Worm (Caenorhabditis elegans) whole organism, young adult: ENCODE data around the gene tig-2.

ENCODE experiments used
- F49E8.2 ChIP-seq: sonication (generic microtip); optimal IDR thresholded peaks from 3 replicates; lab custom pipeline; 2017; ENCODE audit warnings: missing genetic modification characterization, mild to moderate bottlenecking, missing compliant biosample characterization, antibody characterized with exemption, moderate library complexity; ENCODE audit not compliant: insufficient read depth
- F55B11.4 ChIP-seq: sonication (generic microtip); optimal IDR thresholded peaks from 2 replicates; lab custom pipeline; 2016; ENCODE audit warnings: missing compliant biosample characterization, missing genetic modification characterization, borderline replicate concordance; ENCODE audit not compliant: insufficient read depth
- K11D2.4 ChIP-seq: fragments of 200-800 bp; sonication (Bioruptor generic); IDR thresholded peaks from 2 replicates; pipeline ENCODE4 v1.3.6; 2022; ENCODE audit warnings: missing genetic modification reagents, missing genetic modification characterization, missing compliant biosample characterization
- T07F8.4 ChIP-seq: sonication (generic microtip); optimal IDR thresholded peaks from 2 replicates; lab custom pipeline; 2016; ENCODE audit warnings: mild to moderate bottlenecking, missing genetic modification characterization, moderate library complexity, missing compliant biosample characterization
- Y53F4B.3 ChIP-seq: fragments of 200-800 bp; sonication (Bioruptor generic); IDR thresholded peaks from 2 replicates; pipeline ENCODE4 v1.3.6; 2022; ENCODE audit warnings: missing genetic modification reagents, missing genetic modification characterization, missing compliant biosample characterization
- Y95B8A.8 ChIP-seq: fragments of 200-800 bp; sonication (Bioruptor generic); IDR thresholded peaks from 2 replicates; pipeline ENCODE4 v1.3.6; 2022; ENCODE audit warnings: missing genetic modification reagents, missing genetic modification characterization, missing compliant biosample characterization
- akir-1 ChIP-seq: fragments of 200-800 bp; sonication (Bioruptor generic); optimal IDR thresholded peaks from 2 replicates; lab custom pipeline; 2018; ENCODE audit warnings: mild to moderate bottlenecking, missing genetic modification characterization, moderate library complexity, missing compliant biosample characterization
- ama-1 ChIP-seq, 3 experiments: fragments of 150-350 bp in 1 of 3; sonication (generic microtip) in 2 of 3; optimal IDR thresholded peaks; 2 replicates each; lab custom pipeline; 2014 to 2018; ENCODE audit warnings: missing biosample characterization in 2 of 3, missing genetic modification characterization in 2 of 3, missing genetic modification reagents in 2 of 3
- aptf-3 ChIP-seq: fragments of 200-800 bp; sonication (Bioruptor generic); IDR thresholded peaks from 2 replicates; pipeline ENCODE4 v1.3.6; 2022; ENCODE audit warnings: missing genetic modification characterization, missing compliant biosample characterization
- athp-1 ChIP-seq: sonication (generic microtip); optimal IDR thresholded peaks from 2 replicates; lab custom pipeline; 2017; ENCODE audit warnings: mild to moderate bottlenecking, missing genetic modification characterization, missing compliant biosample characterization
- attf-3 ChIP-seq: fragments of 200-800 bp; sonication (Bioruptor generic); conservative IDR thresholded peaks from 2 replicates; pipeline ENCODE4 v1.3.6; 2022; ENCODE audit warnings: missing genetic modification reagents, missing genetic modification characterization, missing compliant biosample characterization
- bed-1 ChIP-seq: fragments of 200-800 bp; sonication (Bioruptor generic); IDR thresholded peaks from 2 replicates; pipeline ENCODE4 v1.3.6; 2022; ENCODE audit warnings: missing genetic modification reagents, missing genetic modification characterization, missing compliant biosample characterization
- cebp-1 ChIP-seq, 2 experiments: fragments of 200-800 bp in 1 of 2; sonication (Bioruptor generic) in 1 of 2; sonication (generic microtip) in 1 of 2; IDR thresholded peaks in 1 of 2; optimal IDR thresholded peaks in 1 of 2; 2 replicates each; pipeline versions ENCODE4 v1.3.6 to Lab custom; 2017 to 2022; ENCODE audit warnings: missing compliant biosample characterization in 2 of 2, missing genetic modification characterization in 2 of 2, mild to moderate bottlenecking in 1 of 2, missing genetic modification reagents in 1 of 2, moderate library complexity in 1 of 2
- cebp-2 ChIP-seq: fragments of 200-800 bp; sonication (Bioruptor generic); IDR thresholded peaks from 2 replicates; pipeline ENCODE4 v1.3.6; 2022; ENCODE audit warnings: missing genetic modification characterization, missing compliant biosample characterization
- ceh-100 ChIP-seq: fragments of 200-800 bp; sonication (Bioruptor generic); IDR thresholded peaks from 2 replicates; pipeline ENCODE4 v1.3.6; 2022; ENCODE audit warnings: missing genetic modification reagents, missing genetic modification characterization, missing compliant biosample characterization
- ceh-27 ChIP-seq: fragments of 200-800 bp; sonication (Bioruptor generic); optimal IDR thresholded peaks from 2 replicates; lab custom pipeline; 2018; ENCODE audit warnings: mild to moderate bottlenecking, missing genetic modification characterization, moderate library complexity, missing compliant biosample characterization
- ets-4 ChIP-seq: fragments of 200-800 bp; sonication (Bioruptor generic); optimal IDR thresholded peaks from 2 replicates; lab custom pipeline; 2018; ENCODE audit warnings: mild to moderate bottlenecking, missing genetic modification characterization, missing compliant biosample characterization
- him-1 ChIP-seq: sonication (generic microtip); optimal IDR thresholded peaks from 2 replicates; lab custom pipeline; 2016; ENCODE audit warnings: missing genotype, missing genetic modification reagents, missing genetic modification characterization, missing compliant biosample characterization
- hlh-26 ChIP-seq: fragments of 200-800 bp; sonication (Bioruptor generic); conservative IDR thresholded peaks from 2 replicates; pipeline ENCODE4 v1.3.6; 2022; ENCODE audit warnings: missing genetic modification reagents, missing genetic modification characterization, missing compliant biosample characterization
- let-526 ChIP-seq: fragments of 200-800 bp; sonication (Bioruptor generic); IDR thresholded peaks from 2 replicates; pipeline ENCODE4 v1.3.6; 2022; ENCODE audit warnings: missing genetic modification reagents, missing genetic modification characterization, missing compliant biosample characterization
- lsy-27 ChIP-seq: sonication (generic microtip); optimal IDR thresholded peaks from 2 replicates; lab custom pipeline; 2017; ENCODE audit warnings: missing genetic modification characterization, mild to moderate bottlenecking, missing compliant biosample characterization, antibody characterized with exemption, missing genotype, borderline replicate concordance; ENCODE audit not compliant: insufficient read depth
- madf-10 ChIP-seq: sonication (generic microtip); optimal IDR thresholded peaks from 2 replicates; lab custom pipeline; 2016; ENCODE audit warnings: mild to moderate bottlenecking, missing genetic modification characterization, missing compliant biosample characterization
- nfyb-1 ChIP-seq: fragments of 200-800 bp; sonication (Bioruptor generic); IDR thresholded peaks from 2 replicates; pipeline ENCODE4 v1.3.6; 2022; ENCODE audit warnings: missing genetic modification reagents, missing genetic modification characterization, missing compliant biosample characterization
- snpc-3.4 ChIP-seq: sonication (generic microtip); optimal IDR thresholded peaks from 2 replicates; lab custom pipeline; 2017; ENCODE audit warnings: missing genetic modification characterization, mild to moderate bottlenecking, missing compliant biosample characterization, antibody characterized with exemption, moderate library complexity, missing genotype, missing genetic modification reagents
- somi-1 ChIP-seq: fragments of 200-800 bp; sonication (Bioruptor generic); optimal IDR thresholded peaks from 2 replicates; lab custom pipeline; 2018; ENCODE audit warnings: mild to moderate bottlenecking, missing genetic modification characterization, missing compliant biosample characterization
- sptf-2 ChIP-seq: fragments of 200-800 bp; sonication (Bioruptor generic); optimal IDR thresholded peaks from 2 replicates; lab custom pipeline; 2018; ENCODE audit warnings: mild to moderate bottlenecking, missing genetic modification characterization, missing compliant biosample characterization
- tbx-9 ChIP-seq: sonication (generic microtip); optimal IDR thresholded peaks from 2 replicates; lab custom pipeline; 2016; ENCODE audit warnings: borderline replicate concordance, missing genetic modification characterization, inconsistent platforms, missing compliant biosample characterization
- tlf-1 ChIP-seq: fragments of 200-800 bp; sonication (Bioruptor generic); optimal IDR thresholded peaks from 2 replicates; lab custom pipeline; 2018; ENCODE audit warnings: mild to moderate bottlenecking, missing genetic modification characterization, missing compliant biosample characterization
- unc-62 ChIP-seq: fragments of 150-350 bp; optimal IDR thresholded peaks from 2 replicates; lab custom pipeline; 2014; ENCODE audit warnings: missing biosample characterization, missing genetic modification reagents, missing genetic modification characterization
- ztf-22 ChIP-seq: fragments of 200-800 bp; sonication (Bioruptor generic); optimal IDR thresholded peaks from 2 replicates; lab custom pipeline; 2018; ENCODE audit warnings: mild to moderate bottlenecking, missing genetic modification characterization, moderate library complexity, missing compliant biosample characterization
- ztf-25 ChIP-seq: fragments of 200-800 bp; sonication (Bioruptor generic); IDR thresholded peaks from 2 replicates; pipeline ENCODE4 v1.3.6; 2022; ENCODE audit warnings: missing genetic modification reagents, missing genetic modification characterization, missing compliant biosample characterization
- ztf-26 ChIP-seq: sonication (generic microtip); optimal IDR thresholded peaks from 2 replicates; lab custom pipeline; 2017; ENCODE audit warnings: missing genetic modification characterization, missing compliant biosample characterization
- ztf-3 ChIP-seq: fragments of 200-800 bp; sonication (Bioruptor generic); optimal IDR thresholded peaks from 2 replicates; lab custom pipeline; 2018; ENCODE audit warnings: mild to moderate bottlenecking, missing genetic modification characterization, missing compliant biosample characterization
- ztf-6 ChIP-seq: fragments of 200-800 bp; sonication (Bioruptor generic); IDR thresholded peaks from 2 replicates; pipeline ENCODE4 v1.3.6; 2022; ENCODE audit warnings: missing genetic modification reagents, missing genetic modification characterization, missing compliant biosample characterization

Gene tig-2

ce11 chrV:4730075-4730474, at the start of gene tig-2:
tig-2 (minus strand) TSS chrV:4730161.
- TF ChIP-seq cebp-1 (GFP tag; IDR thresholded peaks at IDR 0.05; lab: Robert Waterston, UW) (no peak), cebp-1 (tag; optimal IDR thresholded peaks at IDR 0.05; lab: Kevin White, UChicago) (peak; percentile 40), F55B11.4 (no peak), hlh-26 (GFP tag; lab: Robert Waterston, UW) (no peak), nfyb-1 (GFP tag; lab: Robert Waterston, UW) (0 out of 2 replicates have a peak, but pooled peaks have one; percentile 22), ztf-26 (peak; percentile 38), somi-1 (GFP tag; lab: Kevin White, UChicago) (peak; percentile 63), K11D2.4 (GFP tag; lab: Robert Waterston, UW) (peak; percentile 52; the same call in 1 of the 2 replicates)

- TF ChIP-seq aptf-3 (no peak), Y53F4B.3 (GFP tag; lab: Robert Waterston, UW) (no peak), akir-1 (GFP tag; lab: Kevin White, UChicago) (no peak), cebp-2 (GFP tag; lab: Robert Waterston, UW) (no peak), tbx-9 (tag; lab: Kevin White, UChicago) (no peak), ceh-100 (GFP tag; lab: Robert Waterston, UW) (no peak), let-526 (GFP tag; lab: Robert Waterston, UW) (no peak), ztf-25 (GFP tag; lab: Robert Waterston, UW) (no peak), ztf-22 (GFP tag; lab: Kevin White, UChicago) (no peak), F49E8.2 (no peak), sptf-2 (GFP tag; lab: Kevin White, UChicago) (no peak), attf-3 (GFP tag; lab: Robert Waterston, UW) (no peak), ama-1 (optimal IDR thresholded peaks at IDR 0.05; lab: Kevin White, UChicago) (no peak), ama-1 (GFP tag; optimal IDR thresholded peaks at IDR 0.05; lab: Kevin White, UChicago) (no peak)
- TF ChIP-seq, all 124 proteins: peak for 0
Observed at ce11 chrV:4777388-4777986, 47.5 kb upstream of the tig-2 start, which contains the start of gene C18G1.1. C18G1.1 (plus strand) TSS chrV:4777960.

ce11 chrV:4775140-4775539, 45.2 kb upstream of the tig-2 start:
- TF ChIP-seq ztf-3 (GFP tag; lab: Kevin White, UChicago), result no peak
- TF ChIP-seq athp-1 (tag; lab: Kevin White, UChicago), result no peak
- no peak for TF ChIP-seq ztf-22 (GFP tag; lab: Kevin White, UChicago)
- TF ChIP-seq madf-10 (tag; lab: Kevin White, UChicago), result no peak
- no peak for TF ChIP-seq lsy-27 (tag; lab: Kevin White, UChicago)
- TF ChIP-seq T07F8.4 (tag; lab: Kevin White, UChicago), result no peak
- TF ChIP-seq cebp-2 (GFP tag; lab: Robert Waterston, UW), result no peak
- TF ChIP-seq ets-4, result no peak
- no peak for TF ChIP-seq snpc-3.4 (tag; lab: Kevin White, UChicago)
- no peak for TF ChIP-seq him-1 (tag; lab: Kevin White, UChicago)
- TF ChIP-seq unc-62 (GFP tag; lab: Kevin White, UChicago), result no peak
- no peak for TF ChIP-seq Y53F4B.3 (GFP tag; lab: Robert Waterston, UW)
- TF ChIP-seq Y95B8A.8 (GFP tag; lab: Robert Waterston, UW), result no peak
- no peak for TF ChIP-seq ceh-27 (GFP tag; lab: Kevin White, UChicago)
- no peak for TF ChIP-seq ztf-6 (GFP tag; lab: Robert Waterston, UW)
- TF ChIP-seq tlf-1 (GFP tag; lab: Kevin White, UChicago), result no peak
- TF ChIP-seq ztf-25 (GFP tag; lab: Robert Waterston, UW), result no peak
- TF ChIP-seq let-526 (GFP tag; lab: Robert Waterston, UW), result no peak
- TF ChIP-seq bed-1 (GFP tag; lab: Robert Waterston, UW), result no peak
- TF ChIP-seq, all 124 proteins: peak for 0
